Worm (Caenorhabditis elegans) whole organism, L4 larva: ENCODE data around the gene rbm-42.

Experiments used
- F44E2.7 ChIP-seq: fragments of 200-800 bp; sonication (Bioruptor generic); IDR thresholded peaks from 2 replicates; pipeline ENCODE4 v2.1.2; 2022; ENCODE audit warnings: missing genetic modification characterization, missing compliant biosample characterization
- ama-1 ChIP-seq: fragments of 150-350 bp; optimal IDR thresholded peaks from 2 replicates; lab custom pipeline; 2014; ENCODE audit warnings: inconsistent platforms, mixed read lengths
- daf-19 ChIP-seq: fragments of 200-800 bp; sonication (Bioruptor generic); conservative IDR thresholded peaks from 2 replicates; pipeline ENCODE4 v1.3.6; 2022; ENCODE audit warnings: missing genetic modification characterization, missing compliant biosample characterization
- duxl-1 ChIP-seq: sonication (generic microtip); optimal IDR thresholded peaks from 2 replicates; lab custom pipeline; 2016; ENCODE audit warnings: mild to moderate bottlenecking, missing genetic modification characterization, moderate library complexity, missing compliant biosample characterization; ENCODE audit not compliant: poor library complexity
- gei-8 ChIP-seq: fragments of 200-800 bp; sonication (Bioruptor generic); optimal IDR thresholded peaks from 2 replicates; lab custom pipeline; 2018; ENCODE audit warnings: mild to moderate bottlenecking, missing genetic modification characterization, missing compliant biosample characterization
- lin-13 ChIP-seq: fragments of 150-350 bp; optimal IDR thresholded peaks from 2 replicates; lab custom pipeline; 2014; ENCODE audit warnings: missing biosample characterization, missing genetic modification reagents, missing genetic modification characterization
- lsy-2 ChIP-seq, 2 experiments: fragments of 150-350 bp in 1 of 2; sonication (generic microtip) in 1 of 2; optimal IDR thresholded peaks; 2 replicates each; lab custom pipeline; 2014 to 2017; ENCODE audit warnings: missing biosample characterization in 2 of 2, missing genetic modification characterization in 2 of 2
- mxl-2 ChIP-seq: fragments of 200-800 bp; sonication (Bioruptor generic); conservative IDR thresholded peaks from 2 replicates; pipeline ENCODE4 v1.3.6; 2022; ENCODE audit warnings: missing genetic modification reagents, missing genetic modification characterization, missing compliant biosample characterization
- nhr-10 ChIP-seq: fragments of 150-350 bp; optimal IDR thresholded peaks from 2 replicates; lab custom pipeline; 2014; ENCODE audit warnings: missing biosample characterization, missing genetic modification characterization
- nhr-237 ChIP-seq: sonication (generic microtip); optimal IDR thresholded peaks from 2 replicates; lab custom pipeline; 2017; ENCODE audit warnings: missing biosample characterization, missing genetic modification characterization
- snpc-1.2 ChIP-seq: fragments of 200-800 bp; sonication (Bioruptor generic); IDR thresholded peaks from 2 replicates; pipeline ENCODE4 v1.3.6; 2022; ENCODE audit warnings: missing genetic modification reagents, missing genetic modification characterization, missing compliant biosample characterization
- zfp-3 ChIP-seq: fragments of 200-800 bp; sonication (Bioruptor generic); conservative IDR thresholded peaks from 2 replicates; pipeline ENCODE4 v1.3.6; 2022; ENCODE audit warnings: missing genetic modification reagents, missing genetic modification characterization, missing compliant biosample characterization

DNA sequence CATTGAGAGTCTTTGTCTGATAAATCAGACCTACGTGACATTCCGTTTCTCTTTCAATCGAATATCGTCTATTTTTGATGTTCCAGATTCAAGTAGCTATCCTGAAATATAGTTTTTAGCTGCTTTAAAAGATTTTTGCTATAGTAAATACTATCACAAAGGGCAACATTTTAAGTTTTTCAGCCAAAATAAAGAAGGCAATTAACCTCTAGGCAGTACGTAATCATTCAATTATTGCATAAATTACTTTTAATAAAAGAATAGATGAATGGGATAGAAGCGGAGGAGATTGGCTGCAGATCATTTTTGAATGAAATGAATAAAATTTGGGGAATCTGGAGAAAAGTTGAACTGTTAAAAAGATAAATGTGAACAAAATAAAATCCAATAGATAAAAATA, 16.7 kb upstream of the rbm-42 start, which contains the start of gene ulp-1:
- TF ChIP-seq lin-13 (GFP tag; lab: Kevin White, UChicago) (no peak), gei-8 (GFP tag; lab: Kevin White, UChicago) (no peak), snpc-1.2 (GFP tag; lab: Robert Waterston, UW) (no peak), lsy-2 (tag; optimal IDR thresholded peaks at IDR 0.05; lab: Kevin White, UChicago) (no peak), nhr-237 (tag; lab: Kevin White, UChicago) (no peak), ama-1 (lab: Kevin White, UChicago) (no peak), daf-19 (GFP tag; lab: Robert Waterston, UW) (no peak), duxl-1 (tag; lab: Kevin White, UChicago) (no peak), F44E2.7 (GFP tag; lab: Robert Waterston, UW) (no peak), mxl-2 (GFP tag; lab: Robert Waterston, UW) (no peak), zfp-3 (GFP tag; lab: Robert Waterston, UW) (no peak), nhr-10 (tag; lab: Kevin White, UChicago) (no peak)
